Worm (Caenorhabditis elegans) whole organism, mixed stage, embryonic: Measurements from ENCODE around the gene C48D1.9.

Experiments used
- blmp-1 ChIP-seq: fragments of 150-350 bp; optimal IDR thresholded peaks from 2 replicates; lab custom pipeline; 2014; ENCODE audit warnings: missing biosample characterization, missing genetic modification characterization
- lin-32 ChIP-seq: fragments of 200-800 bp; sonication (Bioruptor generic); optimal IDR thresholded peaks from 2 replicates; lab custom pipeline; 2018; ENCODE audit warnings: mild to moderate bottlenecking, missing genetic modification characterization, missing compliant biosample characterization
- unc-62 ChIP-seq: fragments of 150-350 bp; optimal IDR thresholded peaks from 2 replicates; lab custom pipeline; 2014; ENCODE audit warnings: missing biosample characterization, missing genetic modification reagents, missing genetic modification characterization

ce11 chrIV:13244024-13244423, 34.6 kb upstream of the C48D1.9 start, which contains the start of gene cox-11:
- no peak for TF ChIP-seq lin-32 (GFP tag; lab: Kevin White, UChicago)
- no peak for TF ChIP-seq blmp-1
- no peak for TF ChIP-seq unc-62 (GFP tag; lab: Kevin White, UChicago)
